Worm (Caenorhabditis elegans) whole organism, L2 larva: ENCODE data around the gene C35B1.4.

ENCODE experiments used
- C34F6.9 ChIP-seq: fragments of 150-350 bp; optimal IDR thresholded peaks from 2 replicates; lab custom pipeline; 2014; ENCODE audit warnings: missing biosample characterization, missing genetic modification characterization
- F13H6.1 ChIP-seq: sonication (generic microtip); optimal IDR thresholded peaks from 2 replicates; lab custom pipeline; 2016; ENCODE audit warnings: missing genetic modification characterization, missing compliant biosample characterization
- R02D3.7 ChIP-seq: fragments of 150-350 bp; optimal IDR thresholded peaks from 2 replicates; lab custom pipeline; 2014; ENCODE audit warnings: missing biosample characterization, missing genetic modification characterization
- Y55F3AM.14 ChIP-seq: fragments of 200-800 bp; sonication (Bioruptor generic); optimal IDR thresholded peaks from 2 replicates; lab custom pipeline; 2018; ENCODE audit warnings: mild to moderate bottlenecking, missing genetic modification characterization, missing compliant biosample characterization
- ZK546.5 ChIP-seq: sonication (generic microtip); optimal IDR thresholded peaks from 2 replicates; lab custom pipeline; 2017; ENCODE audit warnings: missing biosample characterization, missing genetic modification characterization
- alr-1 ChIP-seq: fragments of 150-350 bp; optimal IDR thresholded peaks from 2 replicates; lab custom pipeline; 2014; ENCODE audit warnings: missing biosample characterization, missing genetic modification characterization
- aly-2 ChIP-seq: fragments of 150-350 bp; optimal IDR thresholded peaks from 2 replicates; lab custom pipeline; 2014; ENCODE audit warnings: missing biosample characterization, missing genetic modification characterization
- ama-1 ChIP-seq: fragments of 150-350 bp; optimal IDR thresholded peaks from 2 replicates; lab custom pipeline; 2018; ENCODE audit warnings: inconsistent platforms
- blmp-1 ChIP-seq: sonication (generic microtip); optimal IDR thresholded peaks from 2 replicates; lab custom pipeline; 2017; ENCODE audit warnings: missing genetic modification characterization, mild to moderate bottlenecking, missing compliant biosample characterization, antibody characterized with exemption, moderate library complexity; ENCODE audit not compliant: insufficient read depth
- ceh-16 ChIP-seq: fragments of 150-350 bp; optimal IDR thresholded peaks from 2 replicates; lab custom pipeline; 2014; ENCODE audit warnings: missing biosample characterization, missing genetic modification characterization
- ceh-82 ChIP-seq: fragments of 150-350 bp; optimal IDR thresholded peaks from 2 replicates; lab custom pipeline; 2014; ENCODE audit warnings: missing biosample characterization, missing genetic modification characterization
- dmd-4 ChIP-seq: sonication (generic microtip); optimal IDR thresholded peaks from 2 replicates; lab custom pipeline; 2017; ENCODE audit warnings: missing biosample characterization, missing genetic modification characterization
- egl-27 ChIP-seq: sonication (generic microtip); optimal IDR thresholded peaks from 3 replicates; lab custom pipeline; 2017; ENCODE audit warnings: missing biosample characterization, missing genetic modification reagents, missing genetic modification characterization
- elt-1 ChIP-seq: fragments of 150-350 bp; optimal IDR thresholded peaks from 2 replicates; lab custom pipeline; 2014; ENCODE audit warnings: missing biosample characterization, missing genetic modification characterization
- elt-3 ChIP-seq: sonication (generic microtip); optimal IDR thresholded peaks from 2 replicates; lab custom pipeline; 2017; ENCODE audit warnings: missing biosample characterization, missing genetic modification characterization
- fos-1 ChIP-seq: fragments of 150-350 bp; optimal IDR thresholded peaks from 2 replicates; lab custom pipeline; 2014; ENCODE audit warnings: missing biosample characterization, missing genetic modification characterization
- lin-11 ChIP-seq: fragments of 150-350 bp; sonication (generic microtip); optimal IDR thresholded peaks from 2 replicates; lab custom pipeline; 2014; ENCODE audit warnings: missing biosample characterization, missing genetic modification characterization, inconsistent platforms, mixed read lengths
- lsy-2 ChIP-seq, 2 experiments: fragments of 150-350 bp in 1 of 2; sonication (generic microtip) in 1 of 2; optimal IDR thresholded peaks; 2 replicates each; lab custom pipeline; 2014 to 2017; ENCODE audit warnings: missing biosample characterization in 2 of 2, missing genetic modification characterization in 2 of 2
- mab-5 ChIP-seq: fragments of 150-350 bp; optimal IDR thresholded peaks from 2 replicates; lab custom pipeline; 2014; ENCODE audit warnings: missing biosample characterization, missing genetic modification characterization
- mbf-1 ChIP-seq: sonication (generic microtip); optimal IDR thresholded peaks from 2 replicates; lab custom pipeline; 2017; ENCODE audit warnings: missing biosample characterization, missing genetic modification characterization
- nhr-10 ChIP-seq: sonication (generic microtip); optimal IDR thresholded peaks from 2 replicates; lab custom pipeline; 2017; ENCODE audit warnings: missing biosample characterization, missing genetic modification characterization
- nhr-11 ChIP-seq: fragments of 150-350 bp; optimal IDR thresholded peaks from 2 replicates; lab custom pipeline; 2014; ENCODE audit warnings: missing biosample characterization, missing genetic modification characterization
- nhr-12 ChIP-seq: fragments of 150-350 bp; optimal IDR thresholded peaks from 2 replicates; lab custom pipeline; 2014; ENCODE audit warnings: missing biosample characterization, missing genetic modification characterization
- nhr-129 ChIP-seq: fragments of 150-350 bp; optimal IDR thresholded peaks from 2 replicates; lab custom pipeline; 2014; ENCODE audit warnings: missing biosample characterization, missing genetic modification characterization
- nhr-21 ChIP-seq: fragments of 150-350 bp; optimal IDR thresholded peaks from 2 replicates; lab custom pipeline; 2014; ENCODE audit warnings: missing biosample characterization, missing genetic modification characterization
- nhr-237 ChIP-seq: fragments of 150-350 bp; optimal IDR thresholded peaks from 2 replicates; lab custom pipeline; 2014; ENCODE audit warnings: missing biosample characterization, missing genetic modification characterization
- nhr-25 ChIP-seq: fragments of 150-350 bp; sonication (generic microtip); optimal IDR thresholded peaks from 3 replicates; lab custom pipeline; 2014; ENCODE audit warnings: missing biosample characterization, missing genetic modification characterization
- peb-1 ChIP-seq: fragments of 150-350 bp; optimal IDR thresholded peaks from 2 replicates; lab custom pipeline; 2014; ENCODE audit warnings: missing biosample characterization, missing genetic modification characterization
- sem-4 ChIP-seq: fragments of 150-350 bp; optimal IDR thresholded peaks from 2 replicates; lab custom pipeline; 2014; ENCODE audit warnings: missing biosample characterization, missing genetic modification reagents, missing genetic modification characterization
- unc-62 ChIP-seq: fragments of 150-350 bp; optimal IDR thresholded peaks from 2 replicates; lab custom pipeline; 2014; ENCODE audit warnings: missing biosample characterization, missing genetic modification reagents, missing genetic modification characterization
- ztf-1 ChIP-seq: fragments of 200-800 bp; sonication (Bioruptor generic); conservative IDR thresholded peaks from 2 replicates; pipeline ENCODE4 v1.3.6; 2022; ENCODE audit warnings: missing genetic modification characterization, missing compliant biosample characterization

C35B1.4 gene

DNA sequence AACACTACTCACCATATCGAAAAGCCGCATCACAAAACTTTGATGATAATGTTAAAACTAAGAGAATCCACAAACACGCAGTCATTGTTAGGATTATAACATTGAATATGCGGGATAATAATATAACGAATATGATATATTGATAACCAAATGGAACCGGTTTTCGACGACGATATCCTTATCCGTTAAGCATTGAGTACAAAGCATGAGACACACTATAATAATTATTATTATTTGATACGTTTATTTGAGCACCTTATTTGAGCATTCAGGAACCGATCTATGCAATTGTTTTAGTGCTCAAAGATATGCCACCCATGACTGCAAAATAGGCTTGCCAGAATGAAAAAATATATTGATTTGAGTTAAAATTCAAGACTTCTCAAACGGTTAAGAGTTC lies 5.0 kb upstream of the C35B1.4 start, which contains the start of gene W03D2.9:
W03D2.9 (minus strand) TSS at position 101 of the 400 bp plus-strand sequence.
- no peak for TF ChIP-seq unc-62 (GFP tag; lab: Kevin White, UChicago)
- no peak for TF ChIP-seq peb-1
- no peak for TF ChIP-seq alr-1
- TF ChIP-seq egl-27 (tag; lab: Kevin White, UChicago), result no peak
- TF ChIP-seq lsy-2 (tag; optimal IDR thresholded peaks at IDR 0.05; lab: Kevin White, UChicago), result no peak
- no peak for TF ChIP-seq ZK546.5 (tag; lab: Kevin White, UChicago)
- TF ChIP-seq, all 48 proteins: peak for 0

DNA sequence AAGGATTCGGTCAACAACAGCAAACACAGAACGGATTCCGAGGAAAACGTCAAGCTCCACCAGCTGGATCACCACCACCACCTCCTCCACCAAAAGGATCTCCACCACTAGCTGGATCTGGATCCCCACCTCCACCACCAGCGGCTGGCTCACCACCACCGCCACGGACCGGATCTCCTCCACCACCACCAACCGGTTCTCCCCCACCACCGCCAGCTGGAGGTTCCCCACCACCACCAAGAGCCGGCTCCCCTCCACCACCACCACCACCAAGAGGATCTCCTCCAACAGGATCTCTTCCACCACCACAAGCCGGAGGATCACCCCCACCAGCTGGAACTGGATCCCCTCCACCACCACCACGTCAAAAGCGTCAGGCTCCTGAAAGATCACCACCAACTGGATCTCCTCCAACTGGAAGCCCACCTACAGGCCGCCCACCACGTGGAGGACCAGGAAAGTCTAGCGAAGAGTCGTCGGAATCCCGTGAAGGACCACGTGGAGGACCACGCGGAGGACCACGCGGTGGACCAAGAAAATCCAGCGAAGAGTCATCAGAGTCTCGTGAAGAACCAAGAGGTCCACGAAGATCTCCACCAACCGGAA lies 2.8 kb upstream of the C35B1.4 start:
- TF ChIP-seq ceh-82 (tag; lab: Kevin White, UChicago) (no peak), dmd-4 (no peak), lin-11 (tag; lab: Kevin White, UChicago) (no peak), ztf-1 (GFP tag; lab: Robert Waterston, UW) (no peak), C34F6.9 (tag; lab: Kevin White, UChicago) (no peak)

DNA sequence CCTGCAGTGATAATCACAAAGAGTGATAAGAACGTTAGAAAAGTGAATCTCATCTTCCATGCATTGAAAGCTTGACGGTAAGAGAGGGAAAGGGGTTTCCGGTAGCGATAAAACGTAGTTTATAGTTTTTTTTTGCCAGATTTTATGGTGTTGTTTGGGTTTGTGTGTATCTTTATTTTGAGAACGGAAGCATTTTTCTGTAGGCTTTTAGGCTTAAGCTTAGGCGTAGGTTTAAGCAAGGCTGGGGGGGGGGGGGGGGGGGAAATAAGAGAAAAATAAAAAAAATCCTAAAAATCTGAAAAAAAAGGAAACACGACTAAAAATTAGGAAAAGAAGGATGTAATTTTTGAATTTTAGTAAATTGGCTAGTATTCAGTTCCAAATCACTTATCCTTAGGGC lies 713 bp upstream of the C35B1.4 start, which contains the start of gene C35B1.8:
C35B1.8 (minus strand) TSS at position 101 of the 400 bp plus-strand sequence.
- TF ChIP-seq lsy-2 (tag; optimal IDR thresholded peaks at IDR 0.05; lab: Kevin White, UChicago), result no peak
- TF ChIP-seq sem-4 (tag; lab: Kevin White, UChicago), result no peak
- TF ChIP-seq nhr-129 (tag; lab: Kevin White, UChicago), result no peak
- TF ChIP-seq ama-1 (lab: Kevin White, UChicago), result no peak
- no peak for TF ChIP-seq elt-1
- TF ChIP-seq C34F6.9 (tag; lab: Kevin White, UChicago), result no peak
- no peak for TF ChIP-seq egl-27 (tag; lab: Kevin White, UChicago)
- TF ChIP-seq, all 48 proteins: peak for 0

DNA sequence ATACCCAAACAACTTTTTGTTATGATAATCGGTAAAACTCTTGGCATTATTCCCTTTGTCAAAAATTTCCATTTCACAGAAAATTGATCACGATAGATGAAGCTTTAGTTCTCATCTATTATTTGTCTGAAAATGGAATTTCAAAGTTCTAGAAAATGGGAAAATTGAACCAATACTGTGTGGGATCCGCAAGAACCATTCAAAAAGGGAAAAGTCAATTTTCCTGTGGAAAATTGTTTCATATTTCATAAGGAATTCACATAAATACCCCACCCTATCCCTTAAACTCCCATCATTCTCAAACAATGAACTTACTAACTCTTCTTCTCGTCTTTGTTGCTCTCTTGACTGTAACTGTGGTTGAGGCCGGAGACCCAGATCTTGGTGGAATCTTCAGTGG lies 1.2 kb downstream of the C35B1.4 start, which contains the start of the genes C35B1.9 and C35B1.3:
C35B1.9 (minus strand) TSS at position 101 of the 400 bp plus-strand sequence.
C35B1.3 (plus strand) TSS at position 306 of the 400 bp plus-strand sequence.
- TF ChIP-seq mab-5 (tag; lab: Kevin White, UChicago) (no peak), blmp-1 (no peak)

DNA sequence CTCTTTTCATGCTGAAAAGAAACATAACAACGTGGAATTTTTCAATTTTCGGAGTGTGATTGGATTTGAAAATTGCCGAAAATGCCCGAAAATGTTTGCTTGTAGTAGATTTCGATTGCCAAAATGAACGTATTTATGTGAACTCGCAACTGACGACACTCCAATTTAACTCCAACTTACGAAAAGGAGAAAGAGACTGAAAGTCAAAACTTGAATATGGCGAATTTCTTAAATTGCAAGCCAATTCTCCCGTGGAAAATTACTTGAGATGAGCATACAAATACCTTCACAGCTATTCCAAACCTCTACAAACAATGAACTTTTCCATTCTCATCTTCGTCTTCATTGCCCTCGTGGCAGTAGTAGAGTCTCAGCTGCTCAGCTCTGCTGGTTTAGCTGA lies 3.0 kb downstream of the C35B1.4 start:
- no peak for TF ChIP-seq unc-62 (GFP tag; lab: Kevin White, UChicago)
- no peak for TF ChIP-seq F13H6.1
- TF ChIP-seq nhr-10 (tag; lab: Kevin White, UChicago), result no peak
- no peak for TF ChIP-seq aly-2 (tag; lab: Kevin White, UChicago)
- no peak for TF ChIP-seq ZK546.5 (tag; lab: Kevin White, UChicago)
- no peak for TF ChIP-seq Y55F3AM.14 (GFP tag; lab: Kevin White, UChicago)
- no peak for TF ChIP-seq nhr-12 (tag; lab: Kevin White, UChicago)
- TF ChIP-seq blmp-1, result no peak
- TF ChIP-seq ama-1 (lab: Kevin White, UChicago), result no peak
- TF ChIP-seq nhr-25 (tag; lab: Kevin White, UChicago), result no peak
- no peak for TF ChIP-seq nhr-11 (tag; lab: Kevin White, UChicago)
- no peak for TF ChIP-seq R02D3.7 (tag; lab: Kevin White, UChicago)
- TF ChIP-seq nhr-237 (tag; lab: Kevin White, UChicago), result no peak
- no peak for TF ChIP-seq mbf-1 (tag; lab: Kevin White, UChicago)
- TF ChIP-seq, all 48 proteins: peak for 0

DNA sequence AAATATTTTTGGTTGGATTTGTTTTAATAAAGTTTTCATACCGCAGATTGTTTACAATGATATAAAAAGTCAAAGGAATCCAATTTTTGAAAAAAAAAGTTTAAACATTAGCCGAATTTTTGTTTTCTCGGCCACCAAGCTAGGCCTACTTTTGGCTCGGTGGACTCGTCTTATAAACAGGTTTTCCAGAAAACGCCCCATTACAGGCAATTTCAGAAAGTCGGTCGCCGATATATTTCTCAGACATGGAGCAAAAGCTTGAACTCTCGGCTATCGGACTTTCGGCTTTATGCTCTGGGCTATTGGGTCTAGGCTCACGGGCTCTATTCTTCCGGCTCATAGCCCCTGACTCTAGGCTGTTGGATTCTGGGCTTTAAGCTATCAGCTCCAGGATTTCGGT lies 3.5 kb downstream of the C35B1.4 start:
- TF ChIP-seq nhr-21 (tag; lab: Kevin White, UChicago) (no peak), elt-3 (no peak), nhr-129 (tag; lab: Kevin White, UChicago) (no peak), fos-1 (tag; lab: Kevin White, UChicago) (no peak), ZK546.5 (tag; lab: Kevin White, UChicago) (no peak), ceh-16 (tag; lab: Kevin White, UChicago) (no peak)
